Fruit fly (Drosophila melanogaster) whole organism, adult: Measurements from ENCODE around the gene ACXB.

Experiments
- CG11617 ChIP-seq: fragments of 200-800 bp; sonication (Bioruptor generic); optimal IDR thresholded peaks from 2 replicates; lab custom pipeline; 2017; ENCODE audit warnings: mild to moderate bottlenecking, missing biosample characterization, missing genetic modification reagents, missing genetic modification characterization
- CG12768 ChIP-seq: fragments of 200-800 bp; sonication (Bioruptor generic); optimal IDR thresholded peaks from 2 replicates; lab custom pipeline; 2017; ENCODE audit warnings: missing biosample characterization, missing genetic modification characterization, mild to moderate bottlenecking, moderate library complexity, missing genetic modification reagents
- CG14711 ChIP-seq: fragments of 200-800 bp; sonication (Bioruptor generic); optimal IDR thresholded peaks from 2 replicates; lab custom pipeline; 2018; ENCODE audit warnings: missing biosample characterization, mild to moderate bottlenecking, missing genetic modification characterization, moderate library complexity
- CG1620 ChIP-seq: fragments of 200-800 bp; sonication (Bioruptor generic); optimal IDR thresholded peaks from 2 replicates; lab custom pipeline; 2016; ENCODE audit warnings: missing biosample characterization, missing genetic modification characterization
- CG33017 ChIP-seq: fragments of 200-800 bp; sonication (Bioruptor generic); optimal IDR thresholded peaks from 2 replicates; lab custom pipeline; 2018; ENCODE audit warnings: missing biosample characterization, mild to moderate bottlenecking, missing genetic modification characterization, moderate library complexity
- CG5204 ChIP-seq: fragments of 200-800 bp; sonication (Bioruptor generic); optimal IDR thresholded peaks from 2 replicates; lab custom pipeline; 2016; ENCODE audit warnings: missing biosample characterization, missing genetic modification characterization
- CG7045 ChIP-seq: fragments of 200-800 bp; sonication (Bioruptor generic); optimal IDR thresholded peaks from 2 replicates; lab custom pipeline; 2017; ENCODE audit warnings: missing biosample characterization, mild to moderate bottlenecking, missing genetic modification characterization
- CG7101 ChIP-seq: fragments of 200-800 bp; sonication (Bioruptor generic); optimal IDR thresholded peaks from 2 replicates; lab custom pipeline; 2018; ENCODE audit warnings: missing biosample characterization, mild to moderate bottlenecking, missing genetic modification characterization, moderate library complexity
- Clk ChIP-seq: fragments of 200-800 bp; sonication (Bioruptor generic); optimal IDR thresholded peaks from 2 replicates; lab custom pipeline; 2017; ENCODE audit warnings: missing biosample characterization, missing genetic modification characterization
- Crg-1 ChIP-seq: fragments of 200-800 bp; sonication (Bioruptor generic); optimal IDR thresholded peaks from 2 replicates; lab custom pipeline; 2016; ENCODE audit warnings: missing biosample characterization, missing genetic modification characterization
- Hr96 ChIP-seq: fragments of 200-800 bp; sonication (Bioruptor generic); optimal IDR thresholded peaks from 2 replicates; lab custom pipeline; 2016; ENCODE audit warnings: missing biosample characterization, missing genetic modification characterization
- Mnt ChIP-seq: fragments of 200-800 bp; sonication (Bioruptor generic); optimal IDR thresholded peaks from 2 replicates; lab custom pipeline; 2016; ENCODE audit warnings: missing biosample characterization, mild to moderate bottlenecking, missing genetic modification characterization
- bab1 ChIP-seq: fragments of 200-800 bp; sonication (Bioruptor generic); optimal IDR thresholded peaks from 3 replicates; lab custom pipeline; 2019; ENCODE audit warnings: missing biosample characterization, mild to moderate bottlenecking, missing genetic modification characterization, moderate library complexity
- cic ChIP-seq: fragments of 200-800 bp; sonication (Bioruptor generic); optimal IDR thresholded peaks from 2 replicates; lab custom pipeline; 2017; ENCODE audit warnings: missing biosample characterization, mild to moderate bottlenecking, missing genetic modification characterization, moderate library complexity
- cnc ChIP-seq, 2 experiments: fragments of >200 bp; optimal IDR thresholded peaks; 2 replicates each; lab custom pipeline; 2017
- kay ChIP-seq: fragments of 200-800 bp; sonication (Bioruptor generic); peaks from one replicate; lab custom pipeline; 2016; ENCODE audit warnings: missing biosample characterization, missing genetic modification characterization, borderline replicate concordance
- ovo ChIP-seq: fragments of 200-800 bp; sonication (Bioruptor generic); optimal IDR thresholded peaks from 2 replicates; lab custom pipeline; 2016; ENCODE audit warnings: missing biosample characterization, missing genetic modification characterization
- pad ChIP-seq: fragments of 200-800 bp; sonication (Bioruptor generic); optimal IDR thresholded peaks from 3 replicates; lab custom pipeline; 2017; ENCODE audit warnings: missing biosample characterization, missing genetic modification characterization, mild to moderate bottlenecking, moderate library complexity, missing genetic modification reagents
- tj ChIP-seq: fragments of 200-800 bp; sonication (Bioruptor generic); optimal IDR thresholded peaks from 3 replicates; lab custom pipeline; 2017; ENCODE audit warnings: missing biosample characterization, mild to moderate bottlenecking, missing genetic modification characterization, moderate library complexity
- toe ChIP-seq: fragments of 200-800 bp; sonication (Bioruptor generic); optimal IDR thresholded peaks from 2 replicates; lab custom pipeline; 2016; ENCODE audit warnings: missing biosample characterization, missing genetic modification characterization

Gene ACXB

DNA sequence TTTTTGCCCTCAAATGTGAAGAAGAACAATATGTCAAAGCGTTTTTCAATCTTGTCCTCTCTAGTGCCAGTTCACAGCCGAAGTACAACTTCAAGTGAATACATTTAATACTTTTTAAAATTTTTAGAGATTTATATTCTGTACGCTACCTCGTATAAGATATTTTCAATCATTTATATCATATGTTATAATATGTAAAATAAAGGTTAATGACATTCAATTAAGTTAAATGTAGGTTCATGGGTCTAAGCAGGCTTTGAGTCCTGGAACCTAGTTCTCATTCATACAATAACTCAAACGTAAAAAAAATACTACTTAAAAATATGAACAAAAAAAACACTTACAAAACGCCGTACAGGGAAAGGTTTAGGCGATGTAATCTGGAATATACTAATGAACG, 4.2 kb downstream of the ACXB start, which contains the start of gene ACXA:
Gene ACXA (plus strand): TSS at position 301 of the 400 bp plus-strand sequence.
- TF ChIP-seq bab1 (GFP tag; lab: Kevin White, UChicago) (no peak), CG14711 (tag; lab: Kevin White, UChicago) (no peak)

dm6 chr2L:12925311-12925710, 8.7 kb downstream of the ACXB start, which contains the start of gene ACXE:
Gene ACXE, plus strand, starts transcription at chr2L:12925611.
- TF ChIP-seq ovo (GFP tag; lab: Kevin White, UChicago) (no peak), CG1620 (no peak), bab1 (GFP tag; lab: Kevin White, UChicago) (no peak), Clk (GFP tag; lab: Kevin White, UChicago) (no peak), CG33017 (no peak), CG5204 (GFP tag; lab: Kevin White, UChicago) (no peak), CG14711 (tag; lab: Kevin White, UChicago) (no peak), CG7101 (no peak), Mnt (GFP tag; lab: Kevin White, UChicago) (no peak), kay (no peak), cic (GFP tag; lab: Kevin White, UChicago) (no peak), Hr96 (GFP tag; lab: Kevin White, UChicago) (no peak), CG12768 (GFP tag; lab: Kevin White, UChicago) (no peak), tj (GFP tag; lab: Kevin White, UChicago) (no peak), Crg-1 (GFP tag; lab: Kevin White, UChicago) (no peak), pad (GFP tag; lab: Kevin White, UChicago) (no peak)

- no peak for TF ChIP-seq bab1 (GFP tag; lab: Kevin White, UChicago)
- TF ChIP-seq cnc (optimal IDR thresholded peaks at IDR 0.05; lab: Kevin White, UChicago) = no peak
- no peak for TF ChIP-seq tj (GFP tag; lab: Kevin White, UChicago)
- no peak for TF ChIP-seq Clk (GFP tag; lab: Kevin White, UChicago)
- no peak for TF ChIP-seq Hr96 (GFP tag; lab: Kevin White, UChicago)
- TF ChIP-seq Crg-1 (GFP tag; lab: Kevin White, UChicago) = no peak
- no peak for TF ChIP-seq CG7101
- no peak for TF ChIP-seq CG11617 (GFP tag; lab: Kevin White, UChicago)
- no peak for TF ChIP-seq CG14711 (tag; lab: Kevin White, UChicago)
- no peak for TF ChIP-seq cic (GFP tag; lab: Kevin White, UChicago)
- no peak for TF ChIP-seq CG5204 (GFP tag; lab: Kevin White, UChicago)
Observed at dm6 chr2L:12932996-12933395, 16.4 kb downstream of the ACXB start.

DNA sequence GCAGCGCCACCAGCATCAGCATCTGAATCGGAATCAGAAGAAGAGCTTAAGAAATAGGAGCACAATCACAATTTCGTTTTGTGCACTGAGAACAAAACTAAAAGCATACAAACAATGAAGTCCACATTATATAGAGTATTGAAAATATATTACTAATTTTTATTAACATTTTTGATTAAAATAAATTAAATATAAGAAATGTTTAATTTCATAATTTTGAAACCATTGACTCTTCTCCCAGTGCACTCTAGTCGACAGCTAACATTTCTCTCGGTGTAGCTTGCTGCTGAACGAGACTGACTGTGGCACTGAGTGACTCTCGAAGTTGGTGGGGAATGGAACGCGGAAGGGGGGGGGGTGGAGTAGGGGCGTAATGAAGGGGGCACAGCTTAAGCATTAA, 34.1 kb downstream of the ACXB start:
- TF ChIP-seq pad (GFP tag; lab: Kevin White, UChicago) = no peak
- TF ChIP-seq bab1 (GFP tag; lab: Kevin White, UChicago) = no peak

DNA sequence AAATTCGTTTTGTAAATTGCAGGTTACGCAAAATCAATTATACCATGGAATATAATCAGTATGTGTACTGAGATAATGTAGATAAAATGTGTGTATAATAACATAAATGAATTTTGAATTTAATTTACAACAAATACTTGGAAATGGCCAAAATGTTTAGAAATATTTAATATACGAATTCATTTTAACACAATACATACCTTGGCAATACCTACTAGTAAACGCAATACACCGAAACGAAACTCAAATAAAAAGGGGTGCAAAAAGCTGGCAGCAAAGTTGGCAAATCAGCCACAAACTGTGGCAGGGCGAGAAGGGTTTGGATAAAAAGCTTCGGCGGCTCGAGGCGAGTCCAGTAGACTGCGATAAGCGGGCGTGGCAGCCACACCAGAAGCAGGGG, 49.7 kb downstream of the ACXB start, which contains the start of gene CG16800:
Gene CG16800 (plus strand): TSS at position 301 of the 400 bp plus-strand sequence.
- TF ChIP-seq toe (GFP tag; lab: Kevin White, UChicago) (no peak), Clk (GFP tag; lab: Kevin White, UChicago) (no peak), Hr96 (GFP tag; lab: Kevin White, UChicago) (no peak), CG5204 (GFP tag; lab: Kevin White, UChicago) (no peak), CG7101 (no peak), tj (GFP tag; lab: Kevin White, UChicago) (no peak), ovo (GFP tag; lab: Kevin White, UChicago) (no peak), CG1620 (no peak), cic (GFP tag; lab: Kevin White, UChicago) (no peak), cnc (optimal IDR thresholded peaks at IDR 0.05; lab: Kevin White, UChicago) (no peak), kay (no peak), CG33017 (no peak), CG14711 (tag; lab: Kevin White, UChicago) (no peak), pad (GFP tag; lab: Kevin White, UChicago) (no peak), CG7045 (GFP tag; lab: Kevin White, UChicago) (no peak), CG11617 (GFP tag; lab: Kevin White, UChicago) (no peak)

DNA sequence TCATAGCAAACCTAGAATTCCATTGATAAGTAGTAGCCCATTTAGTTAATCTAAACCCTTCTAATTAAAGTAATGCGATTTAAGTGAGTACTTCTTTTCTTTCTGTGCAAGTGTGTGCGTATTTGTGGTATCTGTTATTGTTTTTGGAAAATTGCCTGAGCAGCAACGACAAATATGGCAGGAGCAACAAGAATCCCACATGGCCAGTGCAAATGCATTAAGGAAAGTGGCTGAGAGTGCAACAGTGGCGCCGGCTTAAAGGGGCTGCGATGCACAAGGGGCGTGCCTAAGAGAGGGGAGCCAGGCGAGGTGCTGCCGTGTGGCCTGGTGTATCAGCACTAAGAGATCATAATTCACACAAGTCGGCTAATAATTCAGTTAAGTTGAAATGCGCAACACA, 53.0 kb downstream of the ACXB start:
- no peak for TF ChIP-seq toe (GFP tag; lab: Kevin White, UChicago)
- no peak for TF ChIP-seq pad (GFP tag; lab: Kevin White, UChicago)
- TF ChIP-seq Clk (GFP tag; lab: Kevin White, UChicago) = no peak
- no peak for TF ChIP-seq CG7045 (GFP tag; lab: Kevin White, UChicago)
- no peak for TF ChIP-seq Mnt (GFP tag; lab: Kevin White, UChicago)
- TF ChIP-seq kay = no peak
- TF ChIP-seq CG14711 (tag; lab: Kevin White, UChicago) = no peak
- no peak for TF ChIP-seq CG12768 (GFP tag; lab: Kevin White, UChicago)
- no peak for TF ChIP-seq CG33017
- no peak for TF ChIP-seq cic (GFP tag; lab: Kevin White, UChicago)
- TF ChIP-seq CG5204 (GFP tag; lab: Kevin White, UChicago) = no peak
- no peak for TF ChIP-seq tj (GFP tag; lab: Kevin White, UChicago)
- no peak for TF ChIP-seq CG7101
- no peak for TF ChIP-seq Crg-1 (GFP tag; lab: Kevin White, UChicago)
- TF ChIP-seq bab1 (GFP tag; lab: Kevin White, UChicago) = no peak
- no peak for TF ChIP-seq Hr96 (GFP tag; lab: Kevin White, UChicago)
- no peak for TF ChIP-seq cnc (optimal IDR thresholded peaks at IDR 0.05; lab: Kevin White, UChicago)
- TF ChIP-seq ovo (GFP tag; lab: Kevin White, UChicago) = no peak
